Fruit fly (Drosophila melanogaster) whole organism, embryonic: Measurements from ENCODE around the gene CG6788.

Source experiments
- CG17359 ChIP-seq: fragments of 200-800 bp; sonication (Bioruptor generic); optimal IDR thresholded peaks from 3 replicates; lab custom pipeline; 2018; ENCODE audit warnings: missing biosample characterization, mild to moderate bottlenecking, missing genetic modification characterization, moderate library complexity
- Med ChIP-seq: fragments of 200-800 bp; sonication (Bioruptor generic); peaks from one replicate; lab custom pipeline; 2016; ENCODE audit warnings: missing biosample characterization, missing genetic modification characterization, mild to moderate bottlenecking, inconsistent platforms, moderate library complexity
- nerfin-1 ChIP-seq: fragments of 200-800 bp; sonication (Bioruptor generic); optimal IDR thresholded peaks from 3 replicates; lab custom pipeline; 2019; ENCODE audit warnings: missing biosample characterization, mild to moderate bottlenecking, missing genetic modification characterization, moderate library complexity
- seq ChIP-seq: fragments of 200-800 bp; sonication (Bioruptor generic); IDR thresholded peaks from 2 replicates; pipeline ENCODE4 v1.3.6; 2022; ENCODE audit warnings: missing biosample characterization, missing genetic modification characterization

- TF ChIP-seq Med (GFP tag; lab: Kevin White, UChicago) (peak; percentile 74), seq (GFP tag; lab: Robert Waterston, UW) (no peak; the same call in 1 of the 2 replicates), CG17359 (peak; percentile 38), nerfin-1 (tag; lab: Kevin White, UChicago) (no peak)
These were observed 23.1 kb downstream of the CG6788 start, which contains the start of gene CG6847 for dm6 chrX:17910941-17911703.
